Worm (Caenorhabditis elegans) whole organism, L3 larva: ENCODE results near the gene F26G5.1.

Source experiments
- ceh-9 ChIP-seq: sonication (generic microtip); optimal IDR thresholded peaks from 2 replicates; lab custom pipeline; 2018; ENCODE audit warnings: missing biosample characterization, missing genetic modification characterization
- egl-27 ChIP-seq: sonication (generic microtip); optimal IDR thresholded peaks from 4 replicates; lab custom pipeline; 2017; ENCODE audit warnings: missing biosample characterization, missing genetic modification reagents, missing genetic modification characterization
- elt-2 ChIP-seq: sonication (generic microtip); optimal IDR thresholded peaks from 2 replicates; lab custom pipeline; 2016; ENCODE audit warnings: missing genetic modification reagents, mild to moderate bottlenecking, missing genetic modification characterization, missing compliant biosample characterization
- jun-1 ChIP-seq: fragments of 150-350 bp; optimal IDR thresholded peaks from 2 replicates; lab custom pipeline; 2014; ENCODE audit warnings: missing biosample characterization, missing genetic modification reagents, missing genetic modification characterization
- nfya-1 ChIP-seq: sonication (generic microtip); optimal IDR thresholded peaks from 2 replicates; lab custom pipeline; 2017; ENCODE audit warnings: missing genetic modification characterization, mild to moderate bottlenecking, missing compliant biosample characterization, antibody characterized with exemption, moderate library complexity; ENCODE audit not compliant: insufficient read depth
- nhr-12 ChIP-seq: fragments of 150-350 bp; optimal IDR thresholded peaks from 2 replicates; lab custom pipeline; 2014; ENCODE audit warnings: missing biosample characterization, missing genetic modification characterization
- nhr-76 ChIP-seq: fragments of 150-350 bp; sonication (generic microtip); optimal IDR thresholded peaks from 5 replicates; lab custom pipeline; 2014; ENCODE audit warnings: missing biosample characterization, missing genetic modification characterization
- pha-4 ChIP-seq: fragments of 150-350 bp; optimal IDR thresholded peaks from 2 replicates; lab custom pipeline; 2014; ENCODE audit warnings: missing biosample characterization, missing genetic modification reagents, missing genetic modification characterization
- skn-1 ChIP-seq: fragments of 150-350 bp; optimal IDR thresholded peaks from 2 replicates; lab custom pipeline; 2014; ENCODE audit warnings: missing biosample characterization, missing genetic modification characterization
- snpc-4 ChIP-seq: fragments of 150-350 bp; optimal IDR thresholded peaks from 2 replicates; lab custom pipeline; 2014; ENCODE audit warnings: missing biosample characterization, missing genetic modification characterization
- ztf-4 ChIP-seq: fragments of 150-350 bp; optimal IDR thresholded peaks from 2 replicates; lab custom pipeline; 2014; ENCODE audit warnings: missing biosample characterization, missing genetic modification characterization

DNA sequence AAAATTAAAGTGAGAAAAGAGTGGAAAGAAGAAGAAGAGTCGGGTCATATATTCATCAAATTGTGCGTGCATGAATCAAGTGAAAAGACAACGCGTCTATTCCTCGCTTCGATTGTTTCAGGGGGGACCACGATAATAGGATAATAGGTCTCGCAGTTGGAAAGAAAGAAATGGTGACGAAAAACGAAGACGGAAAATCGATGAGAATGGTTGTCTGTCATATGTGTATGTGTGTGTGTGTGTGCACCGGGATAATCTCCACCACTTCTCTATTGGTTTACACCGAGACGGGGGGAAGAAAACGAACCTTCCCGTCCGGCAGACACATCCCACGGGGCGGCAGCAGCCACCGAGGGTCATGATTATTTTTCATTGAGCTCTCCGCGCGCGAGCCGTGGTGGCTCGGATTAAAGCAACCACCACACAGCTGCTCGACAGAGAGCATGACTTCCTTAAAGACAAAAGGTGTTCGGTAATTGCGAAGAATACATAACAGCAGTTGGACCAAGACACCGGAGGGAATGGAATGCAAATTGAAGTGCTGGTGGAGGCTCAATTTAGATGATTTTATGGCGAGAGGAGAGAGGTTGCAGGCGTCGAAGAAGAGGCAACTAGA lies 11.2 kb upstream of the F26G5.1 start:
- TF ChIP-seq skn-1 (tag; lab: Kevin White, UChicago) (no peak), ztf-4 (tag; lab: Kevin White, UChicago) (no peak), nhr-12 (no peak), nfya-1 (no peak), elt-2 (tag; lab: Kevin White, UChicago) (no peak), nhr-76 (tag; lab: Kevin White, UChicago) (no peak), egl-27 (no peak), ceh-9 (no peak), jun-1 (no peak), snpc-4 (tag; lab: Kevin White, UChicago) (no peak), pha-4 (no peak)
